Worm (Caenorhabditis elegans): Measurements from ENCODE around the gene ule-5.

DNA sequence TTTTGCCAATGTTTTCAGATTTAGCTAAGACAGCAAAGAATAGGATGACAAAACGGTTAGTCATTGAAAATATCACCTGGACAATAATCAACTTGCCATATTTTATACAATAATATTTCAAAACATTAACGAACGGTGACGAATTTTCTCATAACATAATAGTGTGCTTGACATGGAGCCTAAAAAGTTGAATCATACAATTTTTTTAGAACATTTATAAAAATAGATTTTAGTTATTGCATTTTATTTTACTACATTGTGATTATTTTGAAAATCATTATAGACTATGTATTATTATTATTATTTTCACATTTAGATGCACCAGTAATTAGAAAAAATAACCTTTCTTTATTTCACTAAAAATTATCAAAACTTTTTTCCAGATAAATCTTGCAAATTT lies 34.3 kb upstream of the ule-5 start, which contains the start of gene F54F7.9:
- TF ChIP-seq snpc-4 (tag; optimal IDR thresholded peaks at IDR 0.05), result no peak
- no peak for TF ChIP-seq ces-1 (GFP tag; optimal IDR thresholded peaks at IDR 0.05)
- no peak for TF ChIP-seq unc-62 (GFP tag; optimal IDR thresholded peaks at IDR 0.05)
- no peak for TF ChIP-seq cnd-1 (tag; optimal IDR thresholded peaks at IDR 0.05)
- no peak for TF ChIP-seq nhr-76 (tag; optimal IDR thresholded peaks at IDR 0.05)
- no peak for TF ChIP-seq nhr-12 (tag; optimal IDR thresholded peaks at IDR 0.05)
- no peak for TF ChIP-seq sptf-1 (tag; optimal IDR thresholded peaks at IDR 0.05)
- no peak for TF ChIP-seq unc-39 (tag; optimal IDR thresholded peaks at IDR 0.05)

All from whole organism, mixed stage, embryonic.